Fruit fly (Drosophila melanogaster): ENCODE results near the gene twf.

DNA sequence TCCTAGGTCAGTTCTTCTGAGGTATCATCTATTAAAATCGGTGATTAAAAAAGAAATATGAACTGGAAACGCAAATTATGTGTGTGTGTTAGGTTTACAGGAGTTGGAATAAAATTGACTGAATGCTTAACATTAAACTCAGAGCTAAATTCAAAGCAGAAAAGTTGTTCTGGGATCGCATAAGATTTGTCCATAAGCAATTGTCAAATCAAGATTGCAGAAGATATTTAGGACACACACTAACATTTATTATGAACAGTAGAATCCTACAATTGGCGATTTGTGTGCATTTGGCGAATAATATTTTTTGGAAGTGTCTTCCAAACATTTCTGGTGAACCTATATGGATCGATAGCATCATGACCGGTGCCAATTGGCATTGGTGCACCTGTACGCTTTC lies 34.9 kb downstream of the twf start, which contains the start of gene CG31533:
- no peak for TF ChIP-seq Gug (GFP tag; IDR thresholded peaks at IDR 0.05)
- no peak for TF ChIP-seq Sox102F (GFP tag; optimal IDR thresholded peaks at IDR 0.05)

Measured in whole organism, prepupa.